Fruit fly (Drosophila melanogaster) whole organism, embryonic: ENCODE data around the gene sle.
A peak's percentile ranks its signal among the peaks of the same experiment; 100 is the strongest.

Experiments
- Bdp1 ChIP-seq: fragments of 200-800 bp; sonication (Bioruptor generic); optimal IDR thresholded peaks from 3 replicates; lab custom pipeline; 2016; ENCODE audit warnings: missing biosample characterization, missing genetic modification characterization
- Bgb ChIP-seq: fragments of 200-800 bp; sonication (Bioruptor generic); IDR thresholded peaks from 2 replicates; pipeline ENCODE4 v1.3.6; 2022; ENCODE audit warnings: missing biosample characterization, missing genetic modification characterization; ENCODE audit not compliant: partially characterized antibody
- CG10147 ChIP-seq: fragments of 200-800 bp; sonication (Bioruptor generic); optimal IDR thresholded peaks from 2 replicates; lab custom pipeline; 2019; ENCODE audit warnings: missing biosample characterization, mild to moderate bottlenecking, missing genetic modification characterization, moderate library complexity
- CG10274 ChIP-seq: fragments of 200-800 bp; sonication (Bioruptor generic); optimal IDR thresholded peaks from 3 replicates; lab custom pipeline; 2017; ENCODE audit warnings: missing biosample characterization, mild to moderate bottlenecking, missing genetic modification characterization
- CG10462 ChIP-seq: fragments of 200-800 bp; sonication (Bioruptor generic); optimal IDR thresholded peaks from 2 replicates; lab custom pipeline; 2016; ENCODE audit warnings: missing biosample characterization, missing genetic modification characterization
- CG10543 ChIP-seq: fragments of 200-800 bp; sonication (Bioruptor generic); optimal IDR thresholded peaks from 3 replicates; lab custom pipeline; 2017; ENCODE audit warnings: missing biosample characterization, mild to moderate bottlenecking, missing genetic modification characterization, moderate library complexity
- CG12769 ChIP-seq: fragments of 200-800 bp; sonication (Bioruptor generic); optimal IDR thresholded peaks from 2 replicates; lab custom pipeline; 2019; ENCODE audit warnings: missing biosample characterization, mild to moderate bottlenecking, missing genetic modification characterization, moderate library complexity
- CG13296 ChIP-seq: fragments of 200-800 bp; sonication (Bioruptor generic); optimal IDR thresholded peaks from 3 replicates; lab custom pipeline; 2018; ENCODE audit warnings: missing biosample characterization, mild to moderate bottlenecking, missing genetic modification characterization
- CG15479 ChIP-seq: fragments of 200-800 bp; sonication (Bioruptor generic); optimal IDR thresholded peaks from 3 replicates; lab custom pipeline; 2019; ENCODE audit warnings: missing biosample characterization, mild to moderate bottlenecking, missing genetic modification characterization, moderate library complexity
- CG16815 ChIP-seq: fragments of 200-800 bp; sonication (Bioruptor generic); optimal IDR thresholded peaks from 3 replicates; lab custom pipeline; 2017; ENCODE audit warnings: missing biosample characterization, mild to moderate bottlenecking, missing genetic modification characterization
- CG16863 ChIP-seq: fragments of 200-800 bp; sonication (Bioruptor generic); optimal IDR thresholded peaks from 3 replicates; lab custom pipeline; 2016; ENCODE audit warnings: missing biosample characterization, missing genetic modification characterization
- CG18764 ChIP-seq: fragments of 200-800 bp; sonication (Bioruptor generic); optimal IDR thresholded peaks from 3 replicates; lab custom pipeline; 2016; ENCODE audit warnings: missing biosample characterization, missing genetic modification characterization
- CG2889 ChIP-seq: fragments of 200-800 bp; sonication (Bioruptor generic); IDR thresholded peaks from 3 replicates; pipeline ENCODE4 v1.3.6; 2022; ENCODE audit warnings: missing biosample characterization, missing genetic modification characterization
- CG30020 ChIP-seq: fragments of 200-800 bp; optimal IDR thresholded peaks from 2 replicates; lab custom pipeline; 2019; ENCODE audit warnings: missing biosample characterization, mild to moderate bottlenecking, missing genetic modification characterization, moderate library complexity
- CG3407 ChIP-seq: fragments of 200-800 bp; sonication (Bioruptor generic); optimal IDR thresholded peaks from 2 replicates; lab custom pipeline; 2018; ENCODE audit warnings: missing biosample characterization, mild to moderate bottlenecking, missing genetic modification characterization
- CG6654 ChIP-seq: fragments of 200-800 bp; sonication (Bioruptor generic); optimal IDR thresholded peaks from 2 replicates; lab custom pipeline; 2017; ENCODE audit warnings: missing biosample characterization, mild to moderate bottlenecking, missing genetic modification characterization
- CG6689 ChIP-seq: fragments of 200-800 bp; sonication (Bioruptor generic); IDR thresholded peaks from 2 replicates; pipeline ENCODE4 v1.3.6; 2022; ENCODE audit warnings: missing biosample characterization, missing genetic modification characterization
- CG7839 ChIP-seq: fragments of 200-800 bp; sonication (Bioruptor generic); optimal IDR thresholded peaks from 3 replicates; lab custom pipeline; 2018; ENCODE audit warnings: missing biosample characterization, mild to moderate bottlenecking, missing genetic modification characterization, moderate library complexity
- CG8388 ChIP-seq: fragments of 200-800 bp; sonication (Bioruptor generic); optimal IDR thresholded peaks from 2 replicates; lab custom pipeline; 2019; ENCODE audit warnings: missing biosample characterization, mild to moderate bottlenecking, missing genetic modification characterization, moderate library complexity
- D19B ChIP-seq: fragments of 200-800 bp; sonication (Bioruptor generic); optimal IDR thresholded peaks from 2 replicates; lab custom pipeline; 2017; ENCODE audit warnings: missing biosample characterization, mild to moderate bottlenecking, missing genetic modification characterization
- Doc3 ChIP-seq: fragments of 200-800 bp; sonication (Bioruptor generic); IDR thresholded peaks from 3 replicates; pipeline ENCODE4 v1.3.6; 2022; ENCODE audit warnings: missing biosample characterization, missing genetic modification characterization; ENCODE audit not compliant: partially characterized antibody
- Dref ChIP-seq: fragments of 200-800 bp; sonication (Bioruptor generic); IDR thresholded peaks from 2 replicates; pipeline ENCODE4 v1.3.6; 2022; ENCODE audit warnings: missing biosample characterization, missing genetic modification characterization
- Ets65A ChIP-seq: fragments of 200-800 bp; sonication (Bioruptor generic); peaks from one replicate; lab custom pipeline; 2016; ENCODE audit warnings: missing biosample characterization, missing genetic modification characterization
- HLHmδ ChIP-seq: fragments of 200-800 bp; sonication (Bioruptor generic); optimal IDR thresholded peaks from 2 replicates; lab custom pipeline; 2018; ENCODE audit warnings: missing biosample characterization, mild to moderate bottlenecking, missing genetic modification characterization, moderate library complexity
- Lpt ChIP-seq: fragments of >200 bp; optimal IDR thresholded peaks from 2 replicates; lab custom pipeline; 2018; ENCODE audit warnings: missing biosample characterization, missing genetic modification characterization
- Neu2 ChIP-seq: fragments of 200-800 bp; sonication (Bioruptor generic); optimal IDR thresholded peaks from 3 replicates; lab custom pipeline; 2016; ENCODE audit warnings: missing biosample characterization, missing genetic modification characterization, borderline replicate concordance
- Pdp1 ChIP-seq, 2 experiments: fragments of 200-800 bp; sonication (Bioruptor generic); optimal IDR thresholded peaks; 3 replicates each; lab custom pipeline; 2016; ENCODE audit warnings: missing biosample characterization in 2 of 2, missing genetic modification characterization in 2 of 2, mild to moderate bottlenecking in 1 of 2, moderate library complexity in 1 of 2
- Rx ChIP-seq: fragments of 200-800 bp; sonication (Bioruptor generic); IDR thresholded peaks from 2 replicates; pipeline ENCODE4 v1.3.6; 2022; ENCODE audit warnings: missing biosample characterization, missing genetic modification characterization
- Vsx1 ChIP-seq: fragments of 200-800 bp; sonication (Bioruptor generic); optimal IDR thresholded peaks from 2 replicates; lab custom pipeline; 2017; ENCODE audit warnings: missing biosample characterization, mild to moderate bottlenecking, missing genetic modification characterization, missing genetic modification reagents
- az2 ChIP-seq: fragments of 200-800 bp; sonication (Bioruptor generic); optimal IDR thresholded peaks from 3 replicates; lab custom pipeline; 2016; ENCODE audit warnings: missing biosample characterization, missing genetic modification characterization
- bab2 ChIP-seq: fragments of 200-800 bp; sonication (Bioruptor generic); optimal IDR thresholded peaks from 2 replicates; lab custom pipeline; 2016; ENCODE audit warnings: missing biosample characterization, missing genetic modification characterization
- chif ChIP-seq, 2 experiments: fragments of 200-800 bp; sonication (Bioruptor generic); optimal IDR thresholded peaks; 3 replicates each; lab custom pipeline; 2016; ENCODE audit warnings: missing biosample characterization in 2 of 2, missing genetic modification characterization in 2 of 2
- dan ChIP-seq: fragments of 200-800 bp; sonication (Bioruptor generic); IDR thresholded peaks from 2 replicates; pipeline ENCODE4 v1.3.6; 2022; ENCODE audit warnings: missing biosample characterization, missing genetic modification characterization
- danr ChIP-seq: fragments of 200-800 bp; sonication (Bioruptor generic); IDR thresholded peaks from 2 replicates; pipeline ENCODE4 v1.3.6; 2022; ENCODE audit warnings: missing biosample characterization, missing genetic modification characterization
- dysf ChIP-seq: fragments of 200-800 bp; sonication (Bioruptor generic); IDR thresholded peaks from 3 replicates; pipeline ENCODE4 v1.3.6; 2022; ENCODE audit warnings: missing biosample characterization, missing genetic modification characterization
- exex ChIP-seq: fragments of 200-800 bp; sonication (Bioruptor generic); optimal IDR thresholded peaks from 4 replicates; lab custom pipeline; 2018; ENCODE audit warnings: missing biosample characterization, mild to moderate bottlenecking, missing genetic modification characterization, moderate library complexity
- gce ChIP-seq: fragments of 200-800 bp; sonication (Bioruptor generic); IDR thresholded peaks from 3 replicates; pipeline ENCODE4 v1.3.6; 2022; ENCODE audit warnings: missing biosample characterization, missing genetic modification characterization
- gcm ChIP-seq: fragments of 200-800 bp; sonication (Bioruptor generic); optimal IDR thresholded peaks from 2 replicates; lab custom pipeline; 2019; ENCODE audit warnings: missing biosample characterization, mild to moderate bottlenecking, missing genetic modification characterization, moderate library complexity
- ken ChIP-seq: fragments of 200-800 bp; sonication (Bioruptor generic); IDR thresholded peaks from 3 replicates; pipeline ENCODE4 v1.3.6; 2022; ENCODE audit warnings: missing biosample characterization, missing genetic modification characterization
- mirr ChIP-seq: fragments of 200-800 bp; sonication (Bioruptor generic); optimal IDR thresholded peaks from 3 replicates; lab custom pipeline; 2018; ENCODE audit warnings: missing biosample characterization, mild to moderate bottlenecking, missing genetic modification characterization
- pan ChIP-seq, 4 experiments: fragments of >200 bp in 3 of 4; fragments of 200-800 bp in 1 of 4; sonication (Bioruptor generic) in 1 of 4; optimal IDR thresholded peaks in 3 of 4; IDR thresholded peaks in 1 of 4; 2 replicates each; pipeline versions ENCODE4 v1.3.6 to Lab custom; 2017 to 2022; ENCODE audit warnings: missing biosample characterization in 2 of 4, missing genetic modification characterization in 2 of 4, mixed read lengths in 1 of 4
- phol ChIP-seq: fragments of 200-800 bp; sonication (Bioruptor generic); optimal IDR thresholded peaks from 3 replicates; lab custom pipeline; 2018; ENCODE audit warnings: missing biosample characterization, mild to moderate bottlenecking, missing genetic modification characterization, moderate library complexity
- slou ChIP-seq: fragments of 200-800 bp; sonication (Bioruptor generic); optimal IDR thresholded peaks from 3 replicates; lab custom pipeline; 2016; ENCODE audit warnings: missing biosample characterization, missing genetic modification characterization
- slp2 ChIP-seq: fragments of 200-800 bp; sonication (Bioruptor generic); optimal IDR thresholded peaks from 2 replicates; lab custom pipeline; 2016; ENCODE audit warnings: missing biosample characterization, missing genetic modification characterization
- sna ChIP-seq: fragments of 200-800 bp; sonication (Bioruptor generic); IDR thresholded peaks from 2 replicates; pipeline ENCODE4 v1.3.6; 2022; ENCODE audit warnings: missing biosample characterization, missing genetic modification characterization; ENCODE audit not compliant: partially characterized antibody
- tio ChIP-seq: fragments of 200-800 bp; sonication (Bioruptor generic); optimal IDR thresholded peaks from 2 replicates; lab custom pipeline; 2017; ENCODE audit warnings: missing biosample characterization, missing genetic modification characterization, inconsistent platforms
- usp ChIP-seq: fragments of >200 bp; optimal IDR thresholded peaks from 2 replicates; lab custom pipeline; 2017; ENCODE audit warnings: missing biosample characterization, missing genetic modification characterization
- vfl ChIP-seq: fragments of 200-800 bp; sonication (Bioruptor generic); optimal IDR thresholded peaks from 2 replicates; lab custom pipeline; 2016; ENCODE audit warnings: missing biosample characterization, missing genetic modification characterization

Gene sle

DNA sequence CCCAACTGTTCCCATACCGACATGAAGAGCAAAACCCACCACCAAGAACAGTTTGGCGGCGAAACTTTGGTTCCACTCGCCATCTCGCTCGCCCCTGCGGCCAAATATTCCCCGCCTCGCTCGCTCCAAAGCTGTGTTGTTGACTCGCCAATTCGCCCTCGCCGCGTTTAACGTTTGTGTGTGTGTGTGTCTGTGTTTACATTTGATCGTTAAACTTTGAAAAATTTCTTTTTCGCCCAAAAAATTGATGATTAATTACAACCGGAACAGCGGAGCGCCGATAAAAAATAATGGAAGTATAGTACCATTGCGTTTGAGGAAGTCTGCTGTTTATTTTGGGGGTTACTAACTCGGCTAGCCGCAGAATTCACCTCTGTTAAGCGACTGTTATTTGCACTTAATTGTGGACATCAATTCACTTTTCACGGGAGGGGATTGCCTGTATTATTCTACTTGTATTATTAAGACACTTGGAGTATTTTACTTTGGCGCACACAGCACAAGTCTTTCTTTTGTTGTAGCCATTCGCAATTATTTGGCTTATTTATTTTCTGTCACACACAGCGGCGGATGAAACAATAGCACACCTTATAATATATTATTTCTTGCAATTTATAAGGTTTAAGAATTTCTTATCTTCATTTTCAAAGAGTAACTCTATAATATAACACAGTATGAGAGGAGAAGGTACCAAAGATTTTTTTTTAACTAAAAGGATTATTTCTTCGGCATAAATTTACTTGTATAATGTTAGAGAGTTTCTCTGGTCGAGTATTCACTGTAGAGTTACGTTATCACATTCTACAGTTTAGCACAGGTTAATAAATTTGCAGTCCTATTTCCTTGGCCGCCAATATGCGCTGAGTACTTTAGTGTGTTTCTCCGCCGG, 18.1 kb downstream of the sle start (continued):
- no peak for TF ChIP-seq ken
- no peak for TF ChIP-seq Dref (GFP tag; lab: Robert Waterston, UW)
- no peak for TF ChIP-seq CG30020
- peak; percentile 80 for TF ChIP-seq tio
- TF ChIP-seq CG13296 (GFP tag; lab: Kevin White, UChicago) = peak; percentile 81
- peak; percentile 64 for TF ChIP-seq CG8388
- no peak for TF ChIP-seq dysf (GFP tag; lab: Robert Waterston, UW)
- TF ChIP-seq CG2889 (GFP tag; lab: Robert Waterston, UW) = no peak
- no peak for TF ChIP-seq Rx (GFP tag; lab: Robert Waterston, UW)
- TF ChIP-seq danr = no peak
- TF ChIP-seq exex (tag; lab: Kevin White, UChicago) = peak; percentile 73
- peak; percentile 78 for TF ChIP-seq CG10543 (GFP tag; lab: Kevin White, UChicago)
- peak; percentile 48 for TF ChIP-seq CG3407
- TF ChIP-seq Bdp1 (GFP tag; lab: Kevin White, UChicago) = peak; percentile 46
- TF ChIP-seq Vsx1 (GFP tag; lab: Kevin White, UChicago) = peak; percentile 79
- TF ChIP-seq Lpt (GFP tag; lab: Kevin White, UChicago) = no peak
- TF ChIP-seq pan (optimal IDR thresholded peaks at IDR 0.05; lab: Kevin White, UChicago) = no peak
- TF ChIP-seq pan (GFP tag; optimal IDR thresholded peaks at IDR 0.05 in 1 of 2, IDR thresholded peaks at IDR 0.05 in 1 of 2) = no peak
- TF ChIP-seq chif (GFP tag; optimal IDR thresholded peaks at IDR 0.05; lab: Kevin White, UChicago) = peak; percentile 12 to 49
- TF ChIP-seq CG18764 = peak; percentile 60
- TF ChIP-seq slou (GFP tag; lab: Kevin White, UChicago) = peak; percentile 67
- peak; percentile 24 for TF ChIP-seq Neu2 (GFP tag; lab: Kevin White, UChicago)
- peak; percentile 41 to 72 for TF ChIP-seq Pdp1 (GFP tag; optimal IDR thresholded peaks at IDR 0.05; lab: Kevin White, UChicago)
- TF ChIP-seq vfl (GFP tag; lab: Kevin White, UChicago) = peak; percentile 77
- TF ChIP-seq CG6689 = no peak
- TF ChIP-seq Doc3 = no peak
- TF ChIP-seq dan (GFP tag; lab: Robert Waterston, UW) = no peak
- peak; percentile 78 for TF ChIP-seq D19B (GFP tag; lab: Kevin White, UChicago)
- TF ChIP-seq gce (GFP tag; lab: Robert Waterston, UW) = no peak
- peak; percentile 77 for TF ChIP-seq az2
- TF ChIP-seq mirr (GFP tag; lab: Kevin White, UChicago) = peak; percentile 87
- peak; percentile 61 for TF ChIP-seq CG6654 (GFP tag; lab: Kevin White, UChicago)
- peak; percentile 13 for TF ChIP-seq slp2 (GFP tag; lab: Kevin White, UChicago)
- peak; percentile 43 for TF ChIP-seq CG12769 (tag; lab: Kevin White, UChicago)
- peak; percentile 75 for TF ChIP-seq phol (tag; lab: Kevin White, UChicago)
- TF ChIP-seq bab2 (GFP tag; lab: Kevin White, UChicago) = peak; percentile 61
- TF ChIP-seq CG7839 = peak; percentile 91
- peak; percentile 51 for TF ChIP-seq CG10274
- no peak for TF ChIP-seq sna (GFP tag; lab: Robert Waterston, UW)
- TF ChIP-seq Bgb (GFP tag; lab: Robert Waterston, UW) = no peak
- TF ChIP-seq CG15479 = no peak
- TF ChIP-seq Ets65A = peak; percentile 97
- peak; percentile 53 for TF ChIP-seq CG16863
- no peak for TF ChIP-seq usp (GFP tag; lab: Kevin White, UChicago)
- peak; percentile 70 for TF ChIP-seq CG16815 (GFP tag; lab: Kevin White, UChicago)
- peak; percentile 93 for TF ChIP-seq HLHmδ (GFP tag; lab: Kevin White, UChicago)
- TF ChIP-seq CG10147 (GFP tag; lab: Kevin White, UChicago) = peak; percentile 82
- peak; percentile 43 for TF ChIP-seq CG10462 (GFP tag; lab: Kevin White, UChicago)
- peak; percentile 52 for TF ChIP-seq gcm (GFP tag; lab: Kevin White, UChicago)
